Fruit fly (Drosophila melanogaster) S2 (cell line): Measurements from ENCODE around the gene CG31415.

ENCODE experiments used
- CG8478 ChIP-seq: fragments of >200 bp; optimal IDR thresholded peaks from 2 replicates; lab custom pipeline; 2018
- CTCF ChIP-seq, 2 experiments: fragments of >200 bp; optimal IDR thresholded peaks; 2 replicates each; lab custom pipeline; 2018

DNA sequence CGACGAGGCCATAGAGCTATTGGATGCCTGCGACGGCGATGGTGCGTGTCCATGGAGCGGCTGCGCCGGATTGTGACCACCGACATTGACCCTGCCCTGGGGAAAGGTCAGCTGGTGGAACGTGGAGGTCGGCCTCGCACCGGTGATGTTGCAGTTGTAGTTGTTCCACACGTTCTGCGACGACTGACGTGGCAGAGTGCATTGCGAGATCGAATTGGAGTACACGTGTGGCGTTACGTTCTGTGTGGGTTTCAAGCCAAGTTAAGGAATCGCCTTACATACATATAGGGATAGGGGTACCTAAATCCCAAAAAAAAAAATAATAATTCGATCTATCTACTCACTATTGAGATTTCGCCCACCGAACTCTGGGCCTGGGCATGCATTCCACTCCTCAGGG, 8.2 kb upstream of the CG31415 start:
- TF ChIP-seq CG8478 (lab: Kevin White, UChicago) (no peak), CTCF (optimal IDR thresholded peaks at IDR 0.05; lab: Kevin White, UChicago) (no peak)
